Worm (Caenorhabditis elegans): ENCODE data around the gene ttr-29.

ttr-29 gene

DNA sequence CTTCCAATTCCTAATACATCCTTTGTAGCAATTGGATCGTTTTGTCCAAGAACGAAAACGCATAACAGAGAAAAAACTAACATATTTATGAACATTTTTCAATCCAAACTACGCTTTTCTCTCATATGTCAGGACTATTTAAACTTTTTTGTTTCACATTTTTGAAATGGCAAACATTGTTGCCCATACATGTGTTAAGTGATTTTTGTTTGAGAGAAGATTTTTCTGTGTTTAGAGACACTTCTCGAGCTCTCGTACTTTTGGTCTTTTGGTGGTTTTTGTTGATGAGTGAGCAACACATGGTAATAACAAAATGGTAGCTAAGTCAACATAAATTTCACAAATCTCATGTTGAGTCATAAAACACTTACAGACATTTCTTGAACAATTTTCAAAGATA lies 1.6 kb downstream of the ttr-29 start, which contains the start of gene ttr-28:
TSS of gene ttr-28 (minus strand) at position 101 of the 400 bp plus-strand sequence.
- TF ChIP-seq unc-62 (GFP tag; optimal IDR thresholded peaks at IDR 0.05 in 1 of 2) = peak in 1 of 2 experiments; percentile 79
- no peak for TF ChIP-seq unc-62 (tag; optimal IDR thresholded peaks at IDR 0.05)
- no peak for TF ChIP-seq ceh-62 (tag; optimal IDR thresholded peaks at IDR 0.05)

- TF ChIP-seq nhr-6 (tag; optimal IDR thresholded peaks at IDR 0.05) (no peak), hmg-1.1 (GFP tag; IDR thresholded peaks at IDR 0.05) (no peak), ceh-28 (tag; optimal IDR thresholded peaks at IDR 0.05) (no peak), Y48G9A.11 (GFP tag; IDR thresholded peaks at IDR 0.05) (no peak), ama-1 (optimal IDR thresholded peaks at IDR 0.05) (no peak), hif-1 (tag; optimal IDR thresholded peaks at IDR 0.05) (no peak), lin-13 (GFP tag; optimal IDR thresholded peaks at IDR 0.05) (no peak), daf-8 (GFP tag; IDR thresholded peaks at IDR 0.05) (no peak), lin-29 (GFP tag; IDR thresholded peaks at IDR 0.05) (no peak), dve-1 (tag; optimal IDR thresholded peaks at IDR 0.05; ENCODE audit: insufficient read depth) (no peak), fkh-10 (GFP tag; optimal IDR thresholded peaks at IDR 0.05) (no peak), ztf-7 (tag; optimal IDR thresholded peaks at IDR 0.05) (no peak)
These were observed 2.6 kb downstream of the ttr-29 start, which contains the start of gene ttr-27 for ce11 chrV:12904054-12904453. Gene ttr-27, minus strand, starts transcription at chrV:12904098.

DNA sequence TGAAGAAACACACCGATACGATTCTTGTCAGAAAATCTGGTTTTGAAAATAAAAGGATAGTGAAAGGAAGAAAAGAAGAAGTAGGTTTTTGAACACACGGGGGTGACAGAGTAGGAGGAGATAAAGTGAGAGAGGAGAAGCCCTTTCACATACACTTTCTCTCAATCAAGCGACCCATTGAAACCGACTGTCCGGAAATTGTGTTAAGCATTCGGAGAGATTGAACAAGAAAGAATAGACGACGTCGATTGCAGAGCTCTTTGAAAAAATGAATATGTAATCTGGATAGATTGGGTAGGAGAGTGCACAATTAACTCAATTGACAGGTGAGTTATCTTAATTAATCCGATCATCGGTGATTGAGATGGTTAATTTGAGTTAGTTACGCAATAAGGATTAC lies 5.3 kb downstream of the ttr-29 start:
- no peak for TF ChIP-seq hif-1 (tag; optimal IDR thresholded peaks at IDR 0.05)
- TF ChIP-seq aha-1 (tag) = peak; percentile 49
- TF ChIP-seq ces-1 (GFP tag; optimal IDR thresholded peaks at IDR 0.05) = peak; percentile 46

- TF ChIP-seq lsy-2 (tag; optimal IDR thresholded peaks at IDR 0.05) = peak in 1 of 2 experiments; percentile 17
- TF ChIP-seq unc-62 (GFP tag; optimal IDR thresholded peaks at IDR 0.05 in 1 of 2) = peak in 1 of 2 experiments; percentile 76
- no peak for TF ChIP-seq unc-62 (tag; optimal IDR thresholded peaks at IDR 0.05)
- TF ChIP-seq ceh-20 (GFP tag; IDR thresholded peaks at IDR 0.05) = 0 out of 2 replicates have a peak, but pooled peaks have one; percentile 29
- no peak for TF ChIP-seq saeg-2 (GFP tag; IDR thresholded peaks at IDR 0.05)
- TF ChIP-seq nhr-10 (tag; optimal IDR thresholded peaks at IDR 0.05) = no peak
- no peak for TF ChIP-seq Y105C5A.15 (GFP tag; IDR thresholded peaks at IDR 0.05)
- peak; percentile 43 for TF ChIP-seq aha-1 (tag)
These were observed 7.9 kb downstream of the ttr-29 start for ce11 chrV:12898583-12899232.

ce11 chrV:12897338-12897737 lies 9.3 kb downstream of the ttr-29 start:
- TF ChIP-seq ceh-62 (tag; optimal IDR thresholded peaks at IDR 0.05) = no peak
- TF ChIP-seq tag-97 (GFP tag; IDR thresholded peaks at IDR 0.05) = no peak
- TF ChIP-seq spr-3 (GFP tag; optimal IDR thresholded peaks at IDR 0.05) = no peak
- no peak for TF ChIP-seq hlh-11 (tag; optimal IDR thresholded peaks at IDR 0.05)
- no peak for TF ChIP-seq ZK546.5 (tag; optimal IDR thresholded peaks at IDR 0.05)

- TF ChIP-seq daf-16 (GFP tag; optimal IDR thresholded peaks at IDR 0.05) (peak in 1 of 2 experiments; percentile 31), daf-16 (tag; optimal IDR thresholded peaks at IDR 0.05) (no peak), D1046.2 (GFP tag; IDR thresholded peaks at IDR 0.05) (no peak), hlh-11 (tag; optimal IDR thresholded peaks at IDR 0.05) (peak; percentile 32)
These were observed 9.8 kb downstream of the ttr-29 start for ce11 chrV:12896850-12897249.

DNA sequence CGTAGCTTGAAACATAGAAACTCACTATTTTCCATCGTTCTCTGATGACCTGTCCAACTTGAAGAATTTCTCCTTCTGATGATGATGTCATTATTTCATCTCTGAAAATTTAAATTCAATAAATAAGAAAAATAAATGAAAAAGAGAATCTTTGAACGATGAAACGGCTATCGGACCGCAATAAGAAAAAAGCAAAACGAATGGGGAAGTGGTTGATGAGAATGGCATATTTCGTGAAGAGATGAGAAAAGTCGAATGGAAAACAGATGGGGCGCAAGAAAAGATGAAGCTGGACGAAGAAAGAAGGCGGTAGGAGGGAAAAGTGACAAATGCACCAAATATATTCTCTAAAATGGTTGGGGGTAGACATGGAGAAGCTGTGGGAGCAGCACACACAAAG lies 10.9 kb downstream of the ttr-29 start, which contains the start of gene ttbk-7:
TSS of gene ttbk-7 (minus strand) at position 101 of the 400 bp plus-strand sequence.
- TF ChIP-seq unc-62 (GFP tag; optimal IDR thresholded peaks at IDR 0.05 in 1 of 2) (peak in 1 of 2 experiments; percentile 61), unc-62 (tag; optimal IDR thresholded peaks at IDR 0.05) (no peak), unc-130 (GFP tag; optimal IDR thresholded peaks at IDR 0.05) (no peak)
